Worm (Caenorhabditis elegans) whole organism, L1 larva: ENCODE data around the gene smut-1.

Source experiments
- C04F5.9 ChIP-seq: sonication (generic microtip); optimal IDR thresholded peaks from 2 replicates; lab custom pipeline; 2016; ENCODE audit warnings: missing genetic modification characterization, missing compliant biosample characterization
- C16A3.4 ChIP-seq: fragments of 150-350 bp; optimal IDR thresholded peaks from 2 replicates; lab custom pipeline; 2014; ENCODE audit warnings: missing biosample characterization, missing genetic modification characterization
- F16B12.6 ChIP-seq: fragments of 150-350 bp; optimal IDR thresholded peaks from 2 replicates; lab custom pipeline; 2014; ENCODE audit warnings: missing biosample characterization, missing genetic modification characterization
- Y116A8C.19 ChIP-seq: sonication (generic microtip); optimal IDR thresholded peaks from 2 replicates; lab custom pipeline; 2016; ENCODE audit warnings: missing compliant biosample characterization, missing genetic modification characterization, borderline replicate concordance
- aha-1 ChIP-seq: fragments of 150-350 bp; optimal IDR thresholded peaks from 2 replicates; lab custom pipeline; 2014; ENCODE audit warnings: missing biosample characterization, missing genetic modification characterization
- alr-1 ChIP-seq: fragments of 200-800 bp; sonication (Bioruptor generic); optimal IDR thresholded peaks from 2 replicates; lab custom pipeline; 2018; ENCODE audit warnings: borderline replicate concordance, mild to moderate bottlenecking, missing genetic modification characterization, missing compliant biosample characterization
- aly-2 ChIP-seq: fragments of 150-350 bp; optimal IDR thresholded peaks from 2 replicates; lab custom pipeline; 2014; ENCODE audit warnings: missing biosample characterization, missing genetic modification characterization
- blmp-1 ChIP-seq: fragments of 150-350 bp; optimal IDR thresholded peaks from 2 replicates; lab custom pipeline; 2014; ENCODE audit warnings: missing biosample characterization, missing genetic modification characterization
- ceh-8 ChIP-seq: fragments of 200-800 bp; sonication (Bioruptor generic); optimal IDR thresholded peaks from 2 replicates; lab custom pipeline; 2018; ENCODE audit warnings: mild to moderate bottlenecking, missing genetic modification characterization, moderate library complexity, missing compliant biosample characterization
- ceh-82 ChIP-seq, 3 experiments: fragments of 150-350 bp in 1 of 3; sonication (generic microtip) in 2 of 3; optimal IDR thresholded peaks; 2 replicates each; lab custom pipeline; 2014 to 2017; ENCODE audit warnings: missing biosample characterization in 3 of 3, missing genetic modification characterization in 3 of 3
- ceh-88 ChIP-seq: fragments of 200-800 bp; sonication (Bioruptor generic); IDR thresholded peaks from 2 replicates; pipeline ENCODE4 v1.3.6; 2022; ENCODE audit warnings: missing genetic modification characterization, missing compliant biosample characterization
- ceh-90 ChIP-seq: sonication (generic microtip); optimal IDR thresholded peaks from 2 replicates; lab custom pipeline; 2016; ENCODE audit warnings: missing genetic modification characterization, missing compliant biosample characterization
- ces-1 ChIP-seq: fragments of 150-350 bp; optimal IDR thresholded peaks from 2 replicates; lab custom pipeline; 2014; ENCODE audit warnings: missing biosample characterization, missing genetic modification reagents, missing genetic modification characterization
- dpl-1 ChIP-seq, 3 experiments: fragments of 150-350 bp in 2 of 3; sonication (generic microtip) in 1 of 3; optimal IDR thresholded peaks; 2 replicates each; lab custom pipeline; 2014 to 2017; ENCODE audit warnings: missing biosample characterization in 3 of 3, missing genetic modification characterization in 3 of 3, missing genetic modification reagents in 3 of 3
- dsc-1 ChIP-seq: sonication (generic microtip); optimal IDR thresholded peaks from 2 replicates; lab custom pipeline; 2016; ENCODE audit warnings: mild to moderate bottlenecking, missing genetic modification characterization, missing compliant biosample characterization
- efl-3 ChIP-seq: fragments of 200-800 bp; sonication (Bioruptor generic); optimal IDR thresholded peaks from 2 replicates; lab custom pipeline; 2018; ENCODE audit warnings: mild to moderate bottlenecking, missing genetic modification characterization, missing compliant biosample characterization
- egl-27 ChIP-seq, 2 experiments: fragments of 150-350 bp in 1 of 2; sonication (generic microtip); optimal IDR thresholded peaks; 3 replicates each; lab custom pipeline; 2017 to 2018; ENCODE audit warnings: missing biosample characterization in 2 of 2, missing genetic modification characterization in 2 of 2, missing genetic modification reagents in 2 of 2
- elt-2 ChIP-seq: sonication (generic microtip); optimal IDR thresholded peaks from 2 replicates; lab custom pipeline; 2016; ENCODE audit warnings: missing genetic modification characterization, mild to moderate bottlenecking, inconsistent platforms, missing compliant biosample characterization, missing genetic modification reagents
- elt-3 ChIP-seq, 6 experiments: fragments of 150-350 bp in 1 of 6; sonication (generic microtip); optimal IDR thresholded peaks; 2 replicates each; lab custom pipeline; 2017 to 2018; ENCODE audit warnings: missing biosample characterization in 6 of 6, missing genetic modification characterization in 6 of 6, inconsistent platforms in 1 of 6
- ets-5 ChIP-seq: fragments of 200-800 bp; sonication (Bioruptor generic); IDR thresholded peaks from 2 replicates; pipeline ENCODE4 v1.3.6; 2022; ENCODE audit warnings: missing genetic modification characterization, missing compliant biosample characterization
- fkh-10 ChIP-seq: sonication (generic microtip); optimal IDR thresholded peaks from 2 replicates; lab custom pipeline; 2017; ENCODE audit warnings: missing biosample characterization, missing genetic modification reagents, missing genetic modification characterization
- fkh-8 ChIP-seq: sonication (generic microtip); optimal IDR thresholded peaks from 2 replicates; lab custom pipeline; 2016; ENCODE audit warnings: mild to moderate bottlenecking, missing genetic modification characterization, missing compliant biosample characterization
- grh-1 ChIP-seq: fragments of 200-800 bp; sonication (Bioruptor generic); IDR thresholded peaks from 2 replicates; pipeline ENCODE4 v1.3.6; 2022; ENCODE audit warnings: missing genetic modification reagents, missing genetic modification characterization, missing compliant biosample characterization
- hlh-17 ChIP-seq: fragments of 200-800 bp; sonication (Bioruptor generic); optimal IDR thresholded peaks from 2 replicates; lab custom pipeline; 2018; ENCODE audit warnings: missing genetic modification characterization, mild to moderate bottlenecking, missing compliant biosample characterization, moderate library complexity, borderline replicate concordance
- hpl-2 ChIP-seq: fragments of 150-350 bp; optimal IDR thresholded peaks from 2 replicates; lab custom pipeline; 2014; ENCODE audit warnings: missing biosample characterization, missing genetic modification reagents, missing genetic modification characterization
- irx-1 ChIP-seq: sonication (generic microtip); optimal IDR thresholded peaks from 2 replicates; lab custom pipeline; 2016; ENCODE audit warnings: missing genetic modification characterization, missing compliant biosample characterization
- jun-1 ChIP-seq: fragments of 150-350 bp; optimal IDR thresholded peaks from 2 replicates; lab custom pipeline; 2014; ENCODE audit warnings: missing biosample characterization, missing genetic modification reagents, missing genetic modification characterization
- lin-13 ChIP-seq: fragments of 150-350 bp; optimal IDR thresholded peaks from 2 replicates; lab custom pipeline; 2014; ENCODE audit warnings: missing biosample characterization, missing genetic modification reagents, missing genetic modification characterization
- lin-14 ChIP-seq: fragments of 200-800 bp; sonication (Bioruptor generic); optimal IDR thresholded peaks from 2 replicates; lab custom pipeline; 2018; ENCODE audit warnings: mild to moderate bottlenecking, missing genetic modification characterization, moderate library complexity, missing compliant biosample characterization
- lin-15B ChIP-seq: fragments of 150-350 bp; sonication (generic microtip); optimal IDR thresholded peaks from 3 replicates; lab custom pipeline; 2014; ENCODE audit warnings: missing biosample characterization, missing genetic modification characterization
- lin-35 ChIP-seq, 2 experiments: fragments of 150-350 bp; optimal IDR thresholded peaks; 2 replicates each; lab custom pipeline; 2014; ENCODE audit warnings: missing biosample characterization in 2 of 2, missing genetic modification characterization in 2 of 2, missing genetic modification reagents in 2 of 2
- mab-9 ChIP-seq: fragments of 200-800 bp; sonication (Bioruptor generic); IDR thresholded peaks from 2 replicates; pipeline ENCODE4 v1.3.6; 2022; ENCODE audit warnings: missing genetic modification reagents, missing genetic modification characterization, missing compliant biosample characterization
- mdl-1 ChIP-seq, 2 experiments: fragments of 150-350 bp; optimal IDR thresholded peaks; 2 replicates each; lab custom pipeline; 2014 to 2017; ENCODE audit warnings: missing biosample characterization in 2 of 2, missing genetic modification characterization in 2 of 2, inconsistent platforms in 1 of 2
- mep-1 ChIP-seq: fragments of 150-350 bp; optimal IDR thresholded peaks from 2 replicates; lab custom pipeline; 2014; ENCODE audit warnings: missing biosample characterization, missing genetic modification characterization
- nhr-11 ChIP-seq: fragments of 150-350 bp; optimal IDR thresholded peaks from 2 replicates; lab custom pipeline; 2014; ENCODE audit warnings: missing biosample characterization, missing genetic modification characterization
- nhr-85 ChIP-seq: sonication (generic microtip); peaks from one replicate; lab custom pipeline; 2016; ENCODE audit warnings: missing genetic modification characterization, inconsistent platforms, missing compliant biosample characterization
- nhr-90 ChIP-seq: sonication (generic microtip); optimal IDR thresholded peaks from 2 replicates; lab custom pipeline; 2016; ENCODE audit warnings: mild to moderate bottlenecking, missing genetic modification characterization, missing compliant biosample characterization; ENCODE audit not compliant: poor library complexity
- pax-3 ChIP-seq: fragments of 200-800 bp; sonication (Bioruptor generic); optimal IDR thresholded peaks from 2 replicates; lab custom pipeline; 2018; ENCODE audit warnings: mild to moderate bottlenecking, missing genetic modification characterization, moderate library complexity, missing compliant biosample characterization
- pqm-1 ChIP-seq: sonication (generic microtip); optimal IDR thresholded peaks from 3 replicates; lab custom pipeline; 2017; ENCODE audit warnings: missing biosample characterization, missing genetic modification characterization
- rnt-1 ChIP-seq: sonication (generic microtip); optimal IDR thresholded peaks from 2 replicates; lab custom pipeline; 2016; ENCODE audit warnings: mild to moderate bottlenecking, missing genetic modification characterization, moderate library complexity, missing compliant biosample characterization
- skn-1 ChIP-seq: fragments of 150-350 bp; optimal IDR thresholded peaks from 2 replicates; lab custom pipeline; 2014; ENCODE audit warnings: missing biosample characterization, missing genetic modification characterization
- snpc-4 ChIP-seq: fragments of 150-350 bp; optimal IDR thresholded peaks from 2 replicates; lab custom pipeline; 2014; ENCODE audit warnings: missing biosample characterization, missing genetic modification characterization
- sox-4 ChIP-seq: sonication (generic microtip); optimal IDR thresholded peaks from 2 replicates; lab custom pipeline; 2016; ENCODE audit warnings: missing genetic modification characterization, missing compliant biosample characterization
- swsn-7 ChIP-seq: sonication (generic microtip); optimal IDR thresholded peaks from 2 replicates; lab custom pipeline; 2016; ENCODE audit warnings: missing genetic modification characterization, missing compliant biosample characterization
- tlp-1 ChIP-seq: fragments of 150-350 bp; optimal IDR thresholded peaks from 2 replicates; lab custom pipeline; 2014; ENCODE audit warnings: missing biosample characterization, missing genetic modification characterization
- unc-62 ChIP-seq: fragments of 150-350 bp; optimal IDR thresholded peaks from 2 replicates; lab custom pipeline; 2014; ENCODE audit warnings: missing biosample characterization, missing genetic modification reagents, missing genetic modification characterization
- unc-86 ChIP-seq: sonication (generic microtip); optimal IDR thresholded peaks from 2 replicates; lab custom pipeline; 2016; ENCODE audit warnings: missing genetic modification characterization, missing compliant biosample characterization
- vab-15 ChIP-seq: sonication (generic microtip); optimal IDR thresholded peaks from 2 replicates; lab custom pipeline; 2017; ENCODE audit warnings: missing genotype, mild to moderate bottlenecking, missing genetic modification characterization, missing compliant biosample characterization
- xbp-1 ChIP-seq: sonication (generic microtip); optimal IDR thresholded peaks from 2 replicates; lab custom pipeline; 2016; ENCODE audit warnings: missing genetic modification characterization, missing compliant biosample characterization
- zag-1 ChIP-seq: fragments of 150-350 bp; optimal IDR thresholded peaks from 2 replicates; lab custom pipeline; 2014; ENCODE audit warnings: missing biosample characterization, missing genetic modification characterization
- ztf-11 ChIP-seq, 2 experiments: sonication (generic microtip); optimal IDR thresholded peaks; 2 replicates each; lab custom pipeline; 2016 to 2017; ENCODE audit warnings: missing genetic modification characterization in 2 of 2, missing biosample characterization in 1 of 2, missing compliant biosample characterization in 1 of 2
- ztf-4 ChIP-seq: fragments of 150-350 bp; optimal IDR thresholded peaks from 2 replicates; lab custom pipeline; 2014; ENCODE audit warnings: missing biosample characterization, missing genetic modification characterization

The smut-1 gene

DNA sequence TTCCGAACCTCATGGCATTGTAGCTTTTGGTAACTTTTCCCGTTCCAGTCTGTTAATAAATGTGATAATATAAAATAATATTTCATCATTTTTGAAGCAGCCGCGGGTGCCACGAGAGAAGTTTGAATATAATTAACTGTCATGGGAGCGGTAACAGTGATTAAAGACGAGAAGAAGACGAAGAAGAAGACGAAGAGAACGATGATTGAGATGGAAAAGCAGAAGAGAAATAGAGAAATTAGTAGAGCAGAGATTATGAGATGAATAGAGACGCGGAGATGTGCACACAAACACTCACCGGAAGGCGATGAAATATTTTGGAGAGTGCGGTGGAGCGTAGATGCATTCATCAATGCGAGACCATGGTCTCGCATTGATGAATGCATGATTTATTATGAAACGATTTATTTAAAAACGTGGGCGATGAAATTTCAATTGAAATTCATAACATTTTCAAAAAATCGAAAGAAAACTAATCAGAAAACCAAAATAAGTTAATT lies 43.7 kb upstream of the smut-1 start, which contains the start of gene seip-1 (continued):
- TF ChIP-seq nhr-11 (tag; lab: Kevin White, UChicago) (peak; percentile 47), dpl-1 (GFP tag; optimal IDR thresholded peaks at IDR 0.05; lab: Kevin White, UChicago) (peak; percentile 71 to 81 (median 72)), egl-27 (tag; optimal IDR thresholded peaks at IDR 0.05; lab: Kevin White, UChicago) (no peak), C04F5.9 (tag; lab: Kevin White, UChicago) (no peak), fkh-8 (tag; lab: Kevin White, UChicago) (peak; percentile 92), ztf-11 (tag; optimal IDR thresholded peaks at IDR 0.05; lab: Kevin White, UChicago) (peak in 1 of 2 experiments; percentile 56), ets-5 (GFP tag; lab: Robert Waterston, UW) (no peak), nhr-85 (tag; lab: Kevin White, UChicago) (peak; percentile 83), ceh-88 (GFP tag; lab: Robert Waterston, UW) (peak; percentile 76), unc-86 (tag; lab: Kevin White, UChicago) (peak; percentile 75), hpl-2 (no peak), lin-14 (GFP tag; lab: Kevin White, UChicago) (peak; percentile 97), xbp-1 (tag; lab: Kevin White, UChicago) (peak; percentile 90), zag-1 (peak; percentile 68), aly-2 (tag; lab: Kevin White, UChicago) (no peak), lin-13 (peak; percentile 72), sox-4 (tag; lab: Kevin White, UChicago) (no peak), aha-1 (no peak), irx-1 (tag; lab: Kevin White, UChicago) (peak; percentile 70), grh-1 (no peak), blmp-1 (tag; lab: Kevin White, UChicago) (peak; percentile 72), nhr-90 (peak; percentile 64), hlh-17 (GFP tag; lab: Kevin White, UChicago) (no peak), swsn-7 (tag; lab: Kevin White, UChicago) (peak; percentile 85), mep-1 (tag; lab: Kevin White, UChicago) (peak; percentile 94), ces-1 (GFP tag; lab: Kevin White, UChicago) (no peak), ceh-8 (peak; percentile 57), pax-3 (tag; lab: Kevin White, UChicago) (peak; percentile 25), dsc-1 (tag; lab: Kevin White, UChicago) (peak; percentile 51), C16A3.4 (tag; lab: Kevin White, UChicago) (peak; percentile 88), pqm-1 (tag; lab: Kevin White, UChicago) (no peak), tlp-1 (tag; lab: Kevin White, UChicago) (no peak), efl-3 (no peak), Y116A8C.19 (tag; lab: Kevin White, UChicago) (no peak), alr-1 (no peak), ceh-90 (peak; percentile 19), rnt-1 (tag; lab: Kevin White, UChicago) (peak; percentile 81), lin-35 (GFP tag; optimal IDR thresholded peaks at IDR 0.05; lab: Kevin White, UChicago) (peak; percentile 81 to 87), snpc-4 (tag; lab: Kevin White, UChicago) (peak; percentile 71), lin-15B (tag; lab: Kevin White, UChicago) (peak; percentile 80), unc-62 (GFP tag; lab: Kevin White, UChicago) (no peak), skn-1 (tag; lab: Kevin White, UChicago) (peak; percentile 89), ztf-4 (peak; percentile 64), mab-9 (GFP tag; lab: Robert Waterston, UW) (peak; percentile 56), ceh-82 (tag; optimal IDR thresholded peaks at IDR 0.05; lab: Kevin White, UChicago) (peak; percentile 64 to 87 (median 66)), mdl-1 (tag; optimal IDR thresholded peaks at IDR 0.05; lab: Kevin White, UChicago) (peak in 1 of 2 experiments; percentile 82), F16B12.6 (tag; lab: Kevin White, UChicago) (peak; percentile 66), jun-1 (tag; lab: Kevin White, UChicago) (peak; percentile 67), fkh-10 (GFP tag; lab: Kevin White, UChicago) (peak; percentile 65), vab-15 (tag; lab: Kevin White, UChicago) (no peak), elt-2 (tag; lab: Kevin White, UChicago) (peak; percentile 56), elt-3 (tag; optimal IDR thresholded peaks at IDR 0.05; lab: Kevin White, UChicago) (peak in 2 of 6 experiments; percentile 56 to 58)
